Worm (Caenorhabditis elegans) whole organism, mixed stage, embryonic: ENCODE measurements around the gene F41G3.10.

Experiments
- M03D4.4 ChIP-seq: sonication (generic microtip); optimal IDR thresholded peaks from 2 replicates; lab custom pipeline; 2017; ENCODE audit warnings: mild to moderate bottlenecking, missing genetic modification characterization, missing compliant biosample characterization
- cnd-1 ChIP-seq: fragments of 200-800 bp; sonication (Bioruptor generic); optimal IDR thresholded peaks from 2 replicates; lab custom pipeline; 2018; ENCODE audit warnings: mild to moderate bottlenecking, missing genetic modification characterization, missing compliant biosample characterization
- elt-1 ChIP-seq: sonication (generic microtip); optimal IDR thresholded peaks from 2 replicates; lab custom pipeline; 2017; ENCODE audit warnings: missing genetic modification characterization, mild to moderate bottlenecking, missing compliant biosample characterization, antibody characterized with exemption, moderate library complexity, borderline replicate concordance; ENCODE audit not compliant: insufficient read depth
- elt-3 ChIP-seq: fragments of 150-350 bp; optimal IDR thresholded peaks from 2 replicates; lab custom pipeline; 2014; ENCODE audit warnings: missing biosample characterization, missing genetic modification characterization
- mab-5 ChIP-seq: fragments of 150-350 bp; optimal IDR thresholded peaks from 2 replicates; lab custom pipeline; 2014; ENCODE audit warnings: missing biosample characterization, missing genetic modification characterization
- nhr-237 ChIP-seq: fragments of 150-350 bp; optimal IDR thresholded peaks from 2 replicates; lab custom pipeline; 2014; ENCODE audit warnings: missing biosample characterization, missing genetic modification characterization
- snpc-4 ChIP-seq: fragments of 150-350 bp; optimal IDR thresholded peaks from 2 replicates; lab custom pipeline; 2014; ENCODE audit warnings: missing biosample characterization, missing genetic modification characterization
- unc-39 ChIP-seq: fragments of 150-350 bp; optimal IDR thresholded peaks from 2 replicates; lab custom pipeline; 2014; ENCODE audit warnings: missing biosample characterization, missing genetic modification characterization
- ztf-11 ChIP-seq: fragments of 150-350 bp; optimal IDR thresholded peaks from 2 replicates; lab custom pipeline; 2014; ENCODE audit warnings: missing biosample characterization, missing genetic modification characterization

- no peak for TF ChIP-seq M03D4.4 (tag; lab: Kevin White, UChicago)
- TF ChIP-seq ztf-11 (tag; lab: Kevin White, UChicago): no peak
- TF ChIP-seq cnd-1 (tag; lab: Kevin White, UChicago): no peak
- TF ChIP-seq elt-1: no peak
- no peak for TF ChIP-seq mab-5 (tag; lab: Kevin White, UChicago)
- TF ChIP-seq nhr-237 (tag; lab: Kevin White, UChicago): no peak
- no peak for TF ChIP-seq snpc-4 (tag; lab: Kevin White, UChicago)
- no peak for TF ChIP-seq elt-3 (tag; lab: Kevin White, UChicago)
- TF ChIP-seq unc-39: no peak
Observed at ce11 chrII:6754671-6755224, 5.4 kb upstream of the F41G3.10 start, which contains the start of the genes srx-95 and fis-1.
